Worm (Caenorhabditis elegans): Measurements from ENCODE around the gene F26D11.1.

F26D11.1 gene

ce11 chrV:7985860-7986259 lies 4.5 kb downstream of the F26D11.1 start, which contains the start of gene Y97E10AL.1:
Y97E10AL.1 (plus strand) TSS chrV:7986160.
- TF ChIP-seq ahr-1 (tag; optimal IDR thresholded peaks at IDR 0.05) (no peak), unc-3 (GFP tag; conservative IDR thresholded peaks at IDR 0.05) (no peak), unc-3 (tag; optimal IDR thresholded peaks at IDR 0.05) (no peak), ceh-22 (tag; optimal IDR thresholded peaks at IDR 0.05) (no peak), ceh-34 (tag; optimal IDR thresholded peaks at IDR 0.05) (no peak), pat-9 (tag; optimal IDR thresholded peaks at IDR 0.05) (no peak), ceh-48 (tag; optimal IDR thresholded peaks at IDR 0.05) (no peak), tbx-2 (tag; optimal IDR thresholded peaks at IDR 0.05) (no peak), pag-3 (tag; optimal IDR thresholded peaks at IDR 0.05; ENCODE audit: borderline replicate concordance) (no peak), che-1 (tag; optimal IDR thresholded peaks at IDR 0.05) (no peak), ceh-2 (tag; optimal IDR thresholded peaks at IDR 0.05) (no peak), unc-55 (GFP tag; optimal IDR thresholded peaks at IDR 0.05) (no peak)

DNA sequence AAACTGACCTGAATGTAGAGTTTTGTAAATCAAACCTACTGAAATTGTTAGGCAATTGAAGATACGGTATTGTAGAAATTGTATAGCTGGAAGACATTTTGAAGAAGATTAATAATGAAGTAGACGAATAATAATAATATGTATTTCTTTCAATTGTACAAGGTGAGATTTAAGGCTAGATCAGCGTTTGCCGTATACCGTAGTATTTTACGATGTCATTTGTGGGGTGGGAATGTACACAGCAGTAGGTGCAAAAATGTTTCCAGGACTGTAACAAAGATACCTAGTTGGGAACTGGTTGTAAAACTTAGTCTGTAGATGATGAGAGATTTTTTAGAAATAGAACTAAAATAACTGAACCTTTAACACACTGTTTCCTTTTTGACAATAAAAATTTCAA lies 13.2 kb downstream of the F26D11.1 start, which contains the start of gene ceh-76:
Gene ceh-76, minus strand, starts transcription at position 101 of the 400 bp plus-strand sequence.
- TF ChIP-seq C08G9.2 (tag; optimal IDR thresholded peaks at IDR 0.05): no peak
- TF ChIP-seq ceh-14 (tag; optimal IDR thresholded peaks at IDR 0.05): no peak
- no peak for TF ChIP-seq tbx-7 (tag; optimal IDR thresholded peaks at IDR 0.05)
- no peak for TF ChIP-seq ceh-24 (tag; optimal IDR thresholded peaks at IDR 0.05)
- no peak for TF ChIP-seq F13H6.1 (tag; optimal IDR thresholded peaks at IDR 0.05)
- TF ChIP-seq mec-3 (tag; optimal IDR thresholded peaks at IDR 0.05; ENCODE audit: borderline replicate concordance): no peak
- no peak for TF ChIP-seq pat-9 (tag; optimal IDR thresholded peaks at IDR 0.05)
- no peak for TF ChIP-seq C38D4.7 (GFP tag; optimal IDR thresholded peaks at IDR 0.05)
- TF ChIP-seq gmeb-2 (tag; optimal IDR thresholded peaks at IDR 0.05): no peak
- TF ChIP-seq hlh-6 (tag; optimal IDR thresholded peaks at IDR 0.05): no peak
- no peak for TF ChIP-seq hlh-15 (tag; optimal IDR thresholded peaks at IDR 0.05)

ce11 chrV:7995165-7995564 lies 13.8 kb downstream of the F26D11.1 start:
- TF ChIP-seq C08G9.2 (tag; optimal IDR thresholded peaks at IDR 0.05) (no peak), ceh-18 (tag; optimal IDR thresholded peaks at IDR 0.05) (no peak), ama-1 (optimal IDR thresholded peaks at IDR 0.05) (no peak), sdc-2 (tag; optimal IDR thresholded peaks at IDR 0.05) (no peak)

DNA sequence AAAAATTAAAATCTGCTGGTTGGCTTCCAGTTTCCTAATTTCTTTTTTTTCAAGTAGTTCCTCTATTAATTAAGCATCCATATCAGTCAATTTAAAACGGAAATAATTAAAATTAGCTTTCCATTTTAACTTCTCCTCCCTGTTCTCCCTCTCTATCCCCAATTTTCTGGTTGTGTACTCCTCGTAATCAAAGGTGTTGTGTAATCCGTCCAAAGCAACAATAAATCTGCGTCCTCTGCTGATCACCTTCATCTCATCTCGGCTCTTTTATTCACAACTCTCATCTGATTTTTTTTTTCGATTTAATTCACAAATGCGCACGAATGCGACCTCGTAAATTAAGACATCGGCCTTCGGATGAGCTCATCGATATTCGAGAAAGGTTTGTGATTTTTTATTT lies 14.5 kb downstream of the F26D11.1 start, which contains the start of gene Y97E10AR.2:
Gene Y97E10AR.2, plus strand, starts transcription at position 301 of the 400 bp plus-strand sequence.
- TF ChIP-seq ceh-14 (tag; optimal IDR thresholded peaks at IDR 0.05): no peak
- no peak for TF ChIP-seq nhr-11 (tag; optimal IDR thresholded peaks at IDR 0.05)
- no peak for TF ChIP-seq mec-3 (tag; optimal IDR thresholded peaks at IDR 0.05; ENCODE audit: borderline replicate concordance)
- no peak for TF ChIP-seq gmeb-2 (tag; optimal IDR thresholded peaks at IDR 0.05)
- TF ChIP-seq hlh-6 (tag; optimal IDR thresholded peaks at IDR 0.05): no peak
- TF ChIP-seq ceh-48 (tag; optimal IDR thresholded peaks at IDR 0.05): no peak
- TF ChIP-seq ceh-18 (tag; optimal IDR thresholded peaks at IDR 0.05): no peak
- no peak for TF ChIP-seq rnt-1 (tag; optimal IDR thresholded peaks at IDR 0.05)
- TF ChIP-seq ttx-3 (tag; optimal IDR thresholded peaks at IDR 0.05): no peak
- no peak for TF ChIP-seq ceh-24 (tag; optimal IDR thresholded peaks at IDR 0.05)
- no peak for TF ChIP-seq sdc-2 (tag; optimal IDR thresholded peaks at IDR 0.05)
- no peak for TF ChIP-seq ceh-2 (tag; optimal IDR thresholded peaks at IDR 0.05)
- TF ChIP-seq ztf-16 (tag; optimal IDR thresholded peaks at IDR 0.05): no peak
- no peak for TF ChIP-seq ceh-34 (tag; optimal IDR thresholded peaks at IDR 0.05)

- no peak for TF ChIP-seq unc-3 (GFP tag; conservative IDR thresholded peaks at IDR 0.05)
- peak; percentile 47 for TF ChIP-seq unc-3 (tag; optimal IDR thresholded peaks at IDR 0.05)
- peak; percentile 12 for TF ChIP-seq pqm-1 (tag; optimal IDR thresholded peaks at IDR 0.05)
- TF ChIP-seq ztf-16 (tag; optimal IDR thresholded peaks at IDR 0.05): no peak
- no peak for TF ChIP-seq lim-6 (tag; optimal IDR thresholded peaks at IDR 0.05)
- no peak for TF ChIP-seq gmeb-2 (tag; optimal IDR thresholded peaks at IDR 0.05)
- peak; percentile 3 for TF ChIP-seq pag-3 (tag; optimal IDR thresholded peaks at IDR 0.05; ENCODE audit: borderline replicate concordance)
- peak; percentile 31 for TF ChIP-seq C38D4.7 (GFP tag; optimal IDR thresholded peaks at IDR 0.05)
- peak; percentile 61 for TF ChIP-seq ets-4 (tag; optimal IDR thresholded peaks at IDR 0.05)
- TF ChIP-seq dve-1 (tag; optimal IDR thresholded peaks at IDR 0.05): peak; percentile 70
- TF ChIP-seq rnt-1 (tag; optimal IDR thresholded peaks at IDR 0.05): peak; percentile 58
- no peak for TF ChIP-seq nhr-11 (tag; optimal IDR thresholded peaks at IDR 0.05)
- TF ChIP-seq nfya-1 (tag; optimal IDR thresholded peaks at IDR 0.05): peak; percentile 86
- peak; percentile 89 for TF ChIP-seq ceh-31 (tag; optimal IDR thresholded peaks at IDR 0.05)
- TF ChIP-seq ama-1 (optimal IDR thresholded peaks at IDR 0.05): no peak
- TF ChIP-seq syd-9 (tag; optimal IDR thresholded peaks at IDR 0.05): peak; percentile 73
- no peak for TF ChIP-seq pha-4 (tag; optimal IDR thresholded peaks at IDR 0.05)
- no peak for TF ChIP-seq pax-1 (tag; optimal IDR thresholded peaks at IDR 0.05)
- peak; percentile 77 for TF ChIP-seq hlh-8 (tag; optimal IDR thresholded peaks at IDR 0.05)
- peak; percentile 36 for TF ChIP-seq madf-2 (tag; optimal IDR thresholded peaks at IDR 0.05)
- TF ChIP-seq C08G9.2 (tag; optimal IDR thresholded peaks at IDR 0.05): peak; percentile 18
- TF ChIP-seq ceh-22 (tag; optimal IDR thresholded peaks at IDR 0.05): no peak
- peak; percentile 86 for TF ChIP-seq unc-42 (tag; optimal IDR thresholded peaks at IDR 0.05)
- peak; percentile 80 for TF ChIP-seq ceh-34 (tag; optimal IDR thresholded peaks at IDR 0.05)
- no peak for TF ChIP-seq nhr-232 (tag; optimal IDR thresholded peaks at IDR 0.05)
Observed at ce11 chrV:8000929-8001513, 19.7 kb downstream of the F26D11.1 start, which contains the start of gene Y97E10AR.1. Y97E10AR.1 (plus strand) TSS chrV:8001463.

All from whole organism, late embryonic.